Worm (Caenorhabditis elegans) whole organism, late embryonic: ENCODE measurements around the gene inx-2.

Experiments used
- C08G9.2 ChIP-seq: sonication (generic microtip); optimal IDR thresholded peaks from 2 replicates; lab custom pipeline; 2016; ENCODE audit warnings: mild to moderate bottlenecking, missing genetic modification characterization, moderate library complexity, missing compliant biosample characterization
- F13H6.1 ChIP-seq: sonication (generic microtip); optimal IDR thresholded peaks from 2 replicates; lab custom pipeline; 2016; ENCODE audit warnings: missing genetic modification characterization, missing compliant biosample characterization
- K09A11.1 ChIP-seq: sonication (generic microtip); optimal IDR thresholded peaks from 2 replicates; lab custom pipeline; 2017; ENCODE audit warnings: antibody characterized with exemption, mild to moderate bottlenecking, missing genetic modification characterization, missing compliant biosample characterization; ENCODE audit not compliant: insufficient read depth
- T23F11.4 ChIP-seq: fragments of 200-800 bp; sonication (Bioruptor generic); optimal IDR thresholded peaks from 2 replicates; lab custom pipeline; 2018; ENCODE audit warnings: mild to moderate bottlenecking, missing genetic modification characterization, missing compliant biosample characterization
- ama-1 ChIP-seq: fragments of 150-350 bp; optimal IDR thresholded peaks from 2 replicates; lab custom pipeline; 2014
- ceh-18 ChIP-seq: sonication (generic microtip); optimal IDR thresholded peaks from 2 replicates; lab custom pipeline; 2016; ENCODE audit warnings: missing genetic modification characterization, missing compliant biosample characterization
- ceh-2 ChIP-seq: sonication (generic microtip); optimal IDR thresholded peaks from 2 replicates; lab custom pipeline; 2016; ENCODE audit warnings: missing genotype, missing genetic modification characterization, missing compliant biosample characterization
- ceh-31 ChIP-seq: sonication (generic microtip); optimal IDR thresholded peaks from 2 replicates; lab custom pipeline; 2016; ENCODE audit warnings: missing genetic modification characterization, missing compliant biosample characterization
- ceh-34 ChIP-seq: sonication (generic microtip); optimal IDR thresholded peaks from 2 replicates; lab custom pipeline; 2016; ENCODE audit warnings: mild to moderate bottlenecking, missing genetic modification characterization, missing compliant biosample characterization
- ceh-45 ChIP-seq: fragments of 200-800 bp; sonication (Bioruptor generic); IDR thresholded peaks from 2 replicates; pipeline ENCODE4 v1.3.6; 2022; ENCODE audit warnings: missing genetic modification reagents, missing genetic modification characterization, missing compliant biosample characterization
- ceh-48 ChIP-seq: sonication (generic microtip); optimal IDR thresholded peaks from 2 replicates; lab custom pipeline; 2016; ENCODE audit warnings: missing genetic modification characterization, inconsistent platforms, missing compliant biosample characterization
- dve-1 ChIP-seq: sonication (generic microtip); optimal IDR thresholded peaks from 2 replicates; lab custom pipeline; 2017; ENCODE audit warnings: antibody characterized with exemption, mild to moderate bottlenecking, missing genetic modification characterization, missing compliant biosample characterization
- elt-2 ChIP-seq: sonication (generic microtip); optimal IDR thresholded peaks from 2 replicates; lab custom pipeline; 2016; ENCODE audit warnings: missing genetic modification reagents, missing genetic modification characterization, missing compliant biosample characterization
- ets-4 ChIP-seq: sonication (generic microtip); optimal IDR thresholded peaks from 2 replicates; lab custom pipeline; 2016; ENCODE audit warnings: missing genetic modification characterization, missing compliant biosample characterization
- eyg-1 ChIP-seq: sonication (generic microtip); optimal IDR thresholded peaks from 2 replicates; lab custom pipeline; 2016; ENCODE audit warnings: missing genotype, missing genetic modification characterization, missing compliant biosample characterization
- fkh-10 ChIP-seq: fragments of 150-350 bp; optimal IDR thresholded peaks from 2 replicates; lab custom pipeline; 2014; ENCODE audit warnings: missing biosample characterization, missing genetic modification reagents, missing genetic modification characterization
- fkh-6 ChIP-seq: sonication (generic microtip); optimal IDR thresholded peaks from 2 replicates; lab custom pipeline; 2016; ENCODE audit warnings: missing genetic modification characterization, missing compliant biosample characterization
- gmeb-2 ChIP-seq: sonication (generic microtip); optimal IDR thresholded peaks from 2 replicates; lab custom pipeline; 2016; ENCODE audit warnings: missing genetic modification characterization, inconsistent platforms, missing compliant biosample characterization
- hlh-13 ChIP-seq: fragments of 200-800 bp; sonication (Bioruptor generic); optimal IDR thresholded peaks from 2 replicates; lab custom pipeline; 2018; ENCODE audit warnings: mild to moderate bottlenecking, missing genetic modification characterization, missing compliant biosample characterization
- hlh-15 ChIP-seq: sonication (generic microtip); optimal IDR thresholded peaks from 2 replicates; lab custom pipeline; 2016; ENCODE audit warnings: missing genetic modification characterization, missing compliant biosample characterization
- hlh-30 ChIP-seq: sonication (generic microtip); optimal IDR thresholded peaks from 2 replicates; lab custom pipeline; 2017; ENCODE audit warnings: antibody characterized with exemption, missing genetic modification characterization, missing compliant biosample characterization; ENCODE audit not compliant: insufficient read depth
- hlh-6 ChIP-seq: sonication (generic microtip); optimal IDR thresholded peaks from 2 replicates; lab custom pipeline; 2016; ENCODE audit warnings: missing genotype, missing genetic modification characterization, missing compliant biosample characterization
- lim-6 ChIP-seq: sonication (generic microtip); optimal IDR thresholded peaks from 2 replicates; lab custom pipeline; 2016; ENCODE audit warnings: missing genetic modification characterization, missing compliant biosample characterization
- lin-11 ChIP-seq: fragments of 200-800 bp; sonication (Bioruptor generic); optimal IDR thresholded peaks from 2 replicates; lab custom pipeline; 2018; ENCODE audit warnings: mild to moderate bottlenecking, missing genetic modification characterization, missing compliant biosample characterization
- madf-2 ChIP-seq: sonication (generic microtip); optimal IDR thresholded peaks from 2 replicates; lab custom pipeline; 2017; ENCODE audit warnings: missing genetic modification characterization, missing compliant biosample characterization
- mec-3 ChIP-seq: sonication (generic microtip); optimal IDR thresholded peaks from 2 replicates; lab custom pipeline; 2016; ENCODE audit warnings: borderline replicate concordance, missing genetic modification characterization, missing compliant biosample characterization
- nfya-1 ChIP-seq: sonication (generic microtip); optimal IDR thresholded peaks from 2 replicates; lab custom pipeline; 2017; ENCODE audit warnings: missing genetic modification characterization, mild to moderate bottlenecking, missing compliant biosample characterization, antibody characterized with exemption, moderate library complexity
- nhr-11 ChIP-seq: fragments of 150-350 bp; optimal IDR thresholded peaks from 2 replicates; lab custom pipeline; 2014; ENCODE audit warnings: missing biosample characterization, missing genetic modification characterization
- odd-2 ChIP-seq: sonication (generic microtip); optimal IDR thresholded peaks from 2 replicates; lab custom pipeline; 2017; ENCODE audit warnings: antibody characterized with exemption, mild to moderate bottlenecking, missing genetic modification characterization, missing compliant biosample characterization
- pha-2 ChIP-seq: sonication (generic microtip); optimal IDR thresholded peaks from 2 replicates; lab custom pipeline; 2017; ENCODE audit warnings: mild to moderate bottlenecking, missing genetic modification characterization, missing compliant biosample characterization
- pha-4 ChIP-seq: fragments of 150-350 bp; optimal IDR thresholded peaks from 2 replicates; lab custom pipeline; 2018; ENCODE audit warnings: missing biosample characterization, missing genetic modification reagents, missing genetic modification characterization
- pqm-1 ChIP-seq: sonication (generic microtip); optimal IDR thresholded peaks from 2 replicates; lab custom pipeline; 2016; ENCODE audit warnings: missing genetic modification characterization, missing compliant biosample characterization
- ref-2 ChIP-seq: sonication (generic microtip); optimal IDR thresholded peaks from 2 replicates; lab custom pipeline; 2016; ENCODE audit warnings: missing genetic modification characterization, missing compliant biosample characterization
- rnt-1 ChIP-seq: sonication (generic microtip); optimal IDR thresholded peaks from 2 replicates; lab custom pipeline; 2016; ENCODE audit warnings: missing genetic modification characterization, missing compliant biosample characterization
- sdc-2 ChIP-seq: sonication (generic microtip); optimal IDR thresholded peaks from 2 replicates; lab custom pipeline; 2016; ENCODE audit warnings: missing genotype, missing genetic modification characterization, missing compliant biosample characterization
- sox-4 ChIP-seq: sonication (generic microtip); optimal IDR thresholded peaks from 2 replicates; lab custom pipeline; 2017; ENCODE audit warnings: mild to moderate bottlenecking, missing genetic modification characterization, inconsistent platforms, missing compliant biosample characterization
- tbx-2 ChIP-seq: sonication (generic microtip); optimal IDR thresholded peaks from 2 replicates; lab custom pipeline; 2016; ENCODE audit warnings: missing genetic modification characterization, missing compliant biosample characterization
- tbx-7 ChIP-seq: sonication (generic microtip); optimal IDR thresholded peaks from 2 replicates; lab custom pipeline; 2016; ENCODE audit warnings: missing genotype, missing genetic modification characterization, missing compliant biosample characterization
- ttx-3 ChIP-seq: sonication (generic microtip); optimal IDR thresholded peaks from 2 replicates; lab custom pipeline; 2016; ENCODE audit warnings: missing genetic modification reagents, missing genetic modification characterization, missing compliant biosample characterization
- unc-3 ChIP-seq, 2 experiments: fragments of 200-800 bp in 1 of 2; sonication (Bioruptor generic) in 1 of 2; sonication (generic microtip) in 1 of 2; conservative IDR thresholded peaks in 1 of 2; optimal IDR thresholded peaks in 1 of 2; 2 replicates each; pipeline versions ENCODE4 v1.3.6 to Lab custom; 2016 to 2022; ENCODE audit warnings: missing compliant biosample characterization in 2 of 2, missing genetic modification characterization in 2 of 2, missing genetic modification reagents in 1 of 2
- unc-42 ChIP-seq: sonication (generic microtip); optimal IDR thresholded peaks from 2 replicates; lab custom pipeline; 2016; ENCODE audit warnings: missing genotype, missing genetic modification characterization, missing compliant biosample characterization
- unc-55 ChIP-seq: sonication (generic microtip); optimal IDR thresholded peaks from 2 replicates; lab custom pipeline; 2017; ENCODE audit warnings: missing biosample characterization, missing genetic modification reagents, missing genetic modification characterization
- unc-86 ChIP-seq: sonication (generic microtip); optimal IDR thresholded peaks from 2 replicates; lab custom pipeline; 2016; ENCODE audit warnings: missing genetic modification characterization, missing compliant biosample characterization
- zip-5 ChIP-seq: sonication (generic microtip); optimal IDR thresholded peaks from 2 replicates; lab custom pipeline; 2016; ENCODE audit warnings: missing genetic modification characterization, missing compliant biosample characterization
- ztf-16 ChIP-seq: sonication (generic microtip); optimal IDR thresholded peaks from 2 replicates; lab custom pipeline; 2017; ENCODE audit warnings: missing genetic modification characterization, missing compliant biosample characterization

The inx-2 gene

ce11 chrX:11251928-11252327 lies 44.6 kb downstream of the inx-2 start:
- TF ChIP-seq pha-2 (tag; lab: Kevin White, UChicago): no peak
- no peak for TF ChIP-seq tbx-7 (tag; lab: Kevin White, UChicago)
- no peak for TF ChIP-seq unc-86 (tag; lab: Kevin White, UChicago)
- TF ChIP-seq gmeb-2: no peak
- TF ChIP-seq zip-5: no peak
- TF ChIP-seq unc-55 (GFP tag; lab: Kevin White, UChicago): no peak
- no peak for TF ChIP-seq sox-4 (tag; lab: Kevin White, UChicago)

- TF ChIP-seq lim-6 (tag; lab: Kevin White, UChicago) (no peak), elt-2 (tag; lab: Kevin White, UChicago) (peak; percentile 83)
Measured at ce11 chrX:11250983-11251382, 45.5 kb downstream of the inx-2 start.

ce11 chrX:11249392-11249791 lies 47.1 kb downstream of the inx-2 start:
- TF ChIP-seq mec-3 (tag; lab: Kevin White, UChicago) (no peak), pqm-1 (tag; lab: Kevin White, UChicago) (no peak), ets-4 (tag; lab: Kevin White, UChicago) (no peak), ceh-45 (GFP tag; lab: Robert Waterston, UW) (no peak), F13H6.1 (no peak), odd-2 (tag; lab: Kevin White, UChicago) (no peak), ceh-48 (tag; lab: Kevin White, UChicago) (no peak), gmeb-2 (no peak), eyg-1 (tag; lab: Kevin White, UChicago) (no peak), hlh-30 (tag; lab: Kevin White, UChicago) (no peak), pha-4 (tag; lab: Kevin White, UChicago) (no peak), dve-1 (tag; lab: Kevin White, UChicago) (no peak), nhr-11 (tag; lab: Kevin White, UChicago) (no peak), ztf-16 (no peak), ama-1 (lab: Kevin White, UChicago) (no peak), ttx-3 (no peak), pha-2 (tag; lab: Kevin White, UChicago) (no peak)

- TF ChIP-seq lin-11 (tag; lab: Kevin White, UChicago) (no peak), ets-4 (tag; lab: Kevin White, UChicago) (no peak), sdc-2 (tag; lab: Kevin White, UChicago) (peak; percentile 58), T23F11.4 (GFP tag; lab: Kevin White, UChicago) (no peak), tbx-2 (tag; lab: Kevin White, UChicago) (peak; percentile 47), hlh-15 (tag; lab: Kevin White, UChicago) (no peak), dve-1 (tag; lab: Kevin White, UChicago) (peak; percentile 27), fkh-10 (GFP tag; lab: Kevin White, UChicago) (no peak), K09A11.1 (no peak), hlh-6 (tag; lab: Kevin White, UChicago) (peak; percentile 75), ref-2 (tag; lab: Kevin White, UChicago) (peak; percentile 19), madf-2 (no peak), elt-2 (tag; lab: Kevin White, UChicago) (peak; percentile 3), ceh-34 (tag; lab: Kevin White, UChicago) (peak; percentile 79), gmeb-2 (no peak), fkh-6 (peak; percentile 28), unc-42 (tag; lab: Kevin White, UChicago) (no peak), hlh-30 (tag; lab: Kevin White, UChicago) (peak; percentile 92), nfya-1 (peak; percentile 40), ceh-2 (tag; lab: Kevin White, UChicago) (peak; percentile 59), ceh-18 (tag; lab: Kevin White, UChicago) (peak; percentile 17), C08G9.2 (tag; lab: Kevin White, UChicago) (peak; percentile 44), hlh-13 (GFP tag; lab: Kevin White, UChicago) (no peak), unc-3 (GFP tag; conservative IDR thresholded peaks at IDR 0.05; lab: Robert Waterston, UW) (no peak), unc-3 (tag; optimal IDR thresholded peaks at IDR 0.05; lab: Kevin White, UChicago) (no peak), rnt-1 (tag; lab: Kevin White, UChicago) (peak; percentile 37), ceh-31 (tag; lab: Kevin White, UChicago) (peak; percentile 40)
- TF ChIP-seq, all 69 proteins: peak for 15
Measured at ce11 chrX:11248083-11248482, 48.5 kb downstream of the inx-2 start.
